Worm (Caenorhabditis elegans): Measurements from ENCODE around the gene Y45F10A.7.

ce11 chrIV:13492271-13492670 lies at the start of gene Y45F10A.7:
- TF ChIP-seq B0019.2 (GFP tag; conservative IDR thresholded peaks at IDR 0.05) = no peak
- TF ChIP-seq zfh-2 (GFP tag; conservative IDR thresholded peaks at IDR 0.05) = no peak

Data from whole organism, young adult.